Worm (Caenorhabditis elegans): ENCODE measurements around the gene D1054.10.

Gene D1054.10

ce11 chrV:10760839-10761238 is 31.8 kb downstream of the D1054.10 start:
- no peak for TF ChIP-seq T22C8.4 (GFP tag; IDR thresholded peaks at IDR 0.05)
- TF ChIP-seq flt-1 (GFP tag; IDR thresholded peaks at IDR 0.05): no peak
- TF ChIP-seq klf-2 (GFP tag; conservative IDR thresholded peaks at IDR 0.05): no peak
- TF ChIP-seq cog-1 (tag; optimal IDR thresholded peaks at IDR 0.05): no peak
- TF ChIP-seq ref-1 (GFP tag; conservative IDR thresholded peaks at IDR 0.05): no peak
- no peak for TF ChIP-seq med-1 (GFP tag; optimal IDR thresholded peaks at IDR 0.05; ENCODE audit: insufficient read depth)
- no peak for TF ChIP-seq ztf-23 (GFP tag; IDR thresholded peaks at IDR 0.05)
- no peak for TF ChIP-seq ztf-29 (GFP tag; IDR thresholded peaks at IDR 0.05)
- TF ChIP-seq tab-1 (GFP tag; IDR thresholded peaks at IDR 0.05): no peak

- TF ChIP-seq med-1 (GFP tag; optimal IDR thresholded peaks at IDR 0.05; ENCODE audit: insufficient read depth) (no peak), cog-1 (tag; optimal IDR thresholded peaks at IDR 0.05) (no peak), ztf-29 (GFP tag; IDR thresholded peaks at IDR 0.05) (no peak), klf-2 (GFP tag; conservative IDR thresholded peaks at IDR 0.05) (no peak), ztf-23 (GFP tag; IDR thresholded peaks at IDR 0.05) (no peak), tab-1 (GFP tag; IDR thresholded peaks at IDR 0.05) (no peak), flt-1 (GFP tag; IDR thresholded peaks at IDR 0.05) (no peak), ref-1 (GFP tag; conservative IDR thresholded peaks at IDR 0.05) (no peak), T22C8.4 (GFP tag; IDR thresholded peaks at IDR 0.05) (no peak)
These were observed 34.0 kb downstream of the D1054.10 start, which contains the start of gene F28H7.8 for ce11 chrV:10758658-10759057. Gene F28H7.8 (plus strand): TSS chrV:10758958.

- TF ChIP-seq ztf-23 (GFP tag; IDR thresholded peaks at IDR 0.05): no peak
- no peak for TF ChIP-seq T22C8.4 (GFP tag; IDR thresholded peaks at IDR 0.05)
These were observed 35.5 kb downstream of the D1054.10 start for ce11 chrV:10757128-10757527.

ce11 chrV:10756698-10757097 is 36.0 kb downstream of the D1054.10 start, which contains the start of gene irld-6:
Gene irld-6 (minus strand): TSS chrV:10756798.
- no peak for TF ChIP-seq ztf-29 (GFP tag; IDR thresholded peaks at IDR 0.05)
- no peak for TF ChIP-seq flt-1 (GFP tag; IDR thresholded peaks at IDR 0.05)
- no peak for TF ChIP-seq T22C8.4 (GFP tag; IDR thresholded peaks at IDR 0.05)

- TF ChIP-seq tab-1 (GFP tag; IDR thresholded peaks at IDR 0.05): no peak
- TF ChIP-seq med-1 (GFP tag; optimal IDR thresholded peaks at IDR 0.05; ENCODE audit: insufficient read depth): no peak
- no peak for TF ChIP-seq ztf-29 (GFP tag; IDR thresholded peaks at IDR 0.05)
- no peak for TF ChIP-seq ztf-23 (GFP tag; IDR thresholded peaks at IDR 0.05)
- no peak for TF ChIP-seq ref-1 (GFP tag; conservative IDR thresholded peaks at IDR 0.05)
- TF ChIP-seq klf-2 (GFP tag; conservative IDR thresholded peaks at IDR 0.05): no peak
- TF ChIP-seq T22C8.4 (GFP tag; IDR thresholded peaks at IDR 0.05): no peak
These were observed 38.6 kb downstream of the D1054.10 start, which contains the start of gene F28H7.7 for ce11 chrV:10754050-10754449. Gene F28H7.7 (minus strand): TSS chrV:10754150.

ce11 chrV:10750630-10751029 is 42.0 kb downstream of the D1054.10 start, which contains the start of gene F28H7.3:
Gene F28H7.3 (minus strand): TSS chrV:10750788.
- TF ChIP-seq med-1 (GFP tag; optimal IDR thresholded peaks at IDR 0.05; ENCODE audit: insufficient read depth): no peak
- no peak for TF ChIP-seq flt-1 (GFP tag; IDR thresholded peaks at IDR 0.05)
- TF ChIP-seq tab-1 (GFP tag; IDR thresholded peaks at IDR 0.05): no peak
- no peak for TF ChIP-seq klf-2 (GFP tag; conservative IDR thresholded peaks at IDR 0.05)
- TF ChIP-seq T22C8.4 (GFP tag; IDR thresholded peaks at IDR 0.05): no peak
- TF ChIP-seq ref-1 (GFP tag; conservative IDR thresholded peaks at IDR 0.05): no peak
- TF ChIP-seq cog-1 (tag; optimal IDR thresholded peaks at IDR 0.05): no peak
- TF ChIP-seq ztf-29 (GFP tag; IDR thresholded peaks at IDR 0.05): no peak
- no peak for TF ChIP-seq ztf-23 (GFP tag; IDR thresholded peaks at IDR 0.05)

ce11 chrV:10747263-10747951 is 45.3 kb downstream of the D1054.10 start, which contains the start of the genes selt-1.2 and F28H7.2:
Gene selt-1.2 (minus strand): TSS chrV:10747363.
Gene F28H7.2 (plus strand): TSS chrV:10747901.
- TF ChIP-seq ztf-29 (GFP tag; IDR thresholded peaks at IDR 0.05) (no peak), ztf-23 (GFP tag; IDR thresholded peaks at IDR 0.05) (no peak), ref-1 (GFP tag; conservative IDR thresholded peaks at IDR 0.05) (no peak), tab-1 (GFP tag; IDR thresholded peaks at IDR 0.05) (no peak)

- TF ChIP-seq T22C8.4 (GFP tag; IDR thresholded peaks at IDR 0.05): no peak
- no peak for TF ChIP-seq klf-2 (GFP tag; conservative IDR thresholded peaks at IDR 0.05)
- TF ChIP-seq med-1 (GFP tag; optimal IDR thresholded peaks at IDR 0.05; ENCODE audit: insufficient read depth): no peak
- no peak for TF ChIP-seq tab-1 (GFP tag; IDR thresholded peaks at IDR 0.05)
- no peak for TF ChIP-seq ref-1 (GFP tag; conservative IDR thresholded peaks at IDR 0.05)
- no peak for TF ChIP-seq ztf-29 (GFP tag; IDR thresholded peaks at IDR 0.05)
- TF ChIP-seq flt-1 (GFP tag; IDR thresholded peaks at IDR 0.05): no peak
- TF ChIP-seq ztf-23 (GFP tag; IDR thresholded peaks at IDR 0.05): no peak
- no peak for TF ChIP-seq cog-1 (tag; optimal IDR thresholded peaks at IDR 0.05)
These were observed 47.6 kb downstream of the D1054.10 start, which contains the start of gene srj-21 for ce11 chrV:10745034-10745433. Gene srj-21 (plus strand): TSS chrV:10745334.

- TF ChIP-seq ztf-23 (GFP tag; IDR thresholded peaks at IDR 0.05) (no peak), tab-1 (GFP tag; IDR thresholded peaks at IDR 0.05) (no peak), T22C8.4 (GFP tag; IDR thresholded peaks at IDR 0.05) (no peak), klf-2 (GFP tag; conservative IDR thresholded peaks at IDR 0.05) (no peak), ztf-29 (GFP tag; IDR thresholded peaks at IDR 0.05) (no peak), cog-1 (tag; optimal IDR thresholded peaks at IDR 0.05) (no peak), med-1 (GFP tag; optimal IDR thresholded peaks at IDR 0.05; ENCODE audit: insufficient read depth) (no peak), flt-1 (GFP tag; IDR thresholded peaks at IDR 0.05) (no peak), ref-1 (GFP tag; conservative IDR thresholded peaks at IDR 0.05) (no peak)
These were observed 49.0 kb downstream of the D1054.10 start, which contains the start of gene srj-22 for ce11 chrV:10743649-10744048. Gene srj-22 (minus strand): TSS chrV:10743749.
